Fruit fly (Drosophila melanogaster): ENCODE results near the gene Zmynd8.

The Zmynd8 gene

DNA sequence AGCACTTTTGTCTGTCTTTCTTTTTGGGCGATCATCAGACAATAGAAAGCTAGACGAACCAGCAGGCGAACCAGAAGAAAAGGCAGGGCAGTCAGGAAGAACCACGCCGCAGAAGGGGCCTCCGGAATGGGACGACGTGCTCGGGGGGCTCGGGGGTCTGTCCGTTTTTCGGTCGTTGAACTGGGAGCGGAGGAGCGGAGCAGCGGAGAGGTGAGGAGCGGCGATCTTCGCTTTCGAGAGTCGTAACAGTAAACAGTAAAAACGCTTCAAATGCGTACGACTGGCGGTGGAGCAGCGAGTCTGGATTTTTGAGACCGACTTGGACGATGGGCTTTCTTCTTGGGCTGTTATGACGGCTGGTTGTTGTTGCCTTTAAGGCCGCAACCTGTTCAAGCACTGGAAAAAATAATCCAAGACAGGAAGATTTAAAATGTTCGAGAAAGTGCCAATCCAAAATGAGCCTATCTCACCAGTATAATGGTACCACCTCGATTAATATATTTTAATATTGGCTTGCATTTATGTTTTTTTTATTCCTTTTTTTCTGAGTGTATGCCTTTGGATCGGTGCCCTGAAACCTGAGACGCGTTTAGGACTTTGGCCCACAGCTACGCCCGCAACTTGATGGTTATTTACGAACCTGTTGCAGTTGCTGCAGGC is 17.6 kb downstream of the Zmynd8 start (continued):
- no peak for TF ChIP-seq eyg (GFP tag; optimal IDR thresholded peaks at IDR 0.05)
- peak; percentile 81 for TF ChIP-seq slp2 (GFP tag; optimal IDR thresholded peaks at IDR 0.05)
- TF ChIP-seq CG6254 (GFP tag; optimal IDR thresholded peaks at IDR 0.05), result peak; percentile 92
- TF ChIP-seq cas (GFP tag; IDR thresholded peaks at IDR 0.05), result no peak
- no peak for TF ChIP-seq zen2 (GFP tag; IDR thresholded peaks at IDR 0.05; ENCODE audit: partially characterized antibody)
- TF ChIP-seq Rx (GFP tag; IDR thresholded peaks at IDR 0.05), result peak; percentile 75
- no peak for TF ChIP-seq mirr (GFP tag; optimal IDR thresholded peaks at IDR 0.05)
- TF ChIP-seq Hr78 (GFP tag; optimal IDR thresholded peaks at IDR 0.05), result no peak
- TF ChIP-seq CG15696 (tag; optimal IDR thresholded peaks at IDR 0.05), result peak; percentile 77
- TF ChIP-seq CG7556 (GFP tag; optimal IDR thresholded peaks at IDR 0.05), result peak; percentile 87
- peak; percentile 90 for TF ChIP-seq onecut (GFP tag; IDR thresholded peaks at IDR 0.05)
- peak; percentile 52 for TF ChIP-seq CG14965 (GFP tag; optimal IDR thresholded peaks at IDR 0.05; ENCODE audit: borderline replicate concordance)
- no peak for TF ChIP-seq CG13894 (tag; optimal IDR thresholded peaks at IDR 0.05)
- TF ChIP-seq repo (GFP tag; optimal IDR thresholded peaks at IDR 0.05), result peak; percentile 75
- peak; percentile 68 for TF ChIP-seq CG9817 (tag; optimal IDR thresholded peaks at IDR 0.05)
- peak; percentile 97 for TF ChIP-seq ci (GFP tag; IDR thresholded peaks at IDR 0.05)
- TF ChIP-seq hb (GFP tag; IDR thresholded peaks at IDR 0.05; ENCODE audit: partially characterized antibody), result 0 out of 3 replicates have a peak, but pooled peaks have one; percentile 18
- TF ChIP-seq disco-r (GFP tag; optimal IDR thresholded peaks at IDR 0.05), result peak; percentile 45
- TF ChIP-seq CG4707 (GFP tag; optimal IDR thresholded peaks at IDR 0.05), result peak; percentile 87
- TF ChIP-seq Mes4 (GFP tag; optimal IDR thresholded peaks at IDR 0.05), result peak; percentile 86
- no peak for TF ChIP-seq eve (GFP tag; optimal IDR thresholded peaks at IDR 0.05)
- peak; percentile 61 for TF ChIP-seq dan (GFP tag; IDR thresholded peaks at IDR 0.05)
- peak; percentile 17 for TF ChIP-seq Fer2 (tag; optimal IDR thresholded peaks at IDR 0.05)
- peak; percentile 93 for TF ChIP-seq CG8388 (GFP tag; optimal IDR thresholded peaks at IDR 0.05)
- no peak for TF ChIP-seq lov (optimal IDR thresholded peaks at IDR 0.05)
- peak; percentile 87 for TF ChIP-seq lov (GFP tag; IDR thresholded peaks at IDR 0.05)
- peak; percentile 92 for TF ChIP-seq CG8290 (GFP tag; optimal IDR thresholded peaks at IDR 0.05)
- TF ChIP-seq CG8290 (tag; optimal IDR thresholded peaks at IDR 0.05), result peak; percentile 56 to 85
- TF ChIP-seq CG9215 (GFP tag; IDR thresholded peaks at IDR 0.05), result peak; percentile 55
- TF ChIP-seq phol (tag; optimal IDR thresholded peaks at IDR 0.05), result peak; percentile 94
- peak; percentile 75; the same call in 2 of the 3 replicates for TF ChIP-seq CG34422 (GFP tag; IDR thresholded peaks at IDR 0.05)
- peak; percentile 97 for TF ChIP-seq CG10979 (tag; optimal IDR thresholded peaks at IDR 0.05)
- peak; percentile 89 to 98 for TF ChIP-seq bsh (GFP tag; optimal IDR thresholded peaks at IDR 0.05)
- peak; percentile 94 for TF ChIP-seq NC2β (GFP tag; optimal IDR thresholded peaks at IDR 0.05)
- TF ChIP-seq CG3847 (GFP tag; IDR thresholded peaks at IDR 0.05), result peak; percentile 58
- peak; percentile 86; the same call in 1 of the 2 replicates for TF ChIP-seq chm (GFP tag; IDR thresholded peaks at IDR 0.05)
- TF ChIP-seq CG9609 (GFP tag; optimal IDR thresholded peaks at IDR 0.05), result peak; percentile 78
- peak in 1 of 3 experiments; percentile 97 for TF ChIP-seq lola (GFP tag; optimal IDR thresholded peaks at IDR 0.05)
- peak; percentile 67 for TF ChIP-seq CrebB (tag; optimal IDR thresholded peaks at IDR 0.05)

DNA sequence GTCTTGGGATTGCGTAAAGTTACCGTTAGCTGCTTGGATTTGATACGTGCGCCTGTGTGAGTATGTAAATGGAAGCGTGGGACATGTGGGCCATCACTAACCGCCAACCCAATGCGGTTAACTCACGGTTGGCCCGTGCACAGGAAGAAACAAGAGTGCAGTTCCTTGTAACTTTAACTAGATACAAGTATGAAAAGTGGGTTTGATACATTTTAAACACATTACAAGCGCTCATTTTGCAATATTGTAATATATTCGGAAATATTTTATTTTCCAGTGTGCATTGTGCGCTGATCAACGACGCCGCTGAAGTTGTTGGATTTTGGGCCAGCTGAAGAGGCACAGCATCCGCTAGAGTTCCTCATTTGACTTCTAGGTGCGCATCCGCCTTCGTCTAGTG is 18.5 kb downstream of the Zmynd8 start:
- TF ChIP-seq croc (GFP tag; conservative IDR thresholded peaks at IDR 0.05), result peak; percentile 14; the same call in 1 of the 3 replicates
- no peak for TF ChIP-seq CG4328 (GFP tag; optimal IDR thresholded peaks at IDR 0.05)
- peak; percentile 49 for TF ChIP-seq CG12391 (tag; optimal IDR thresholded peaks at IDR 0.05)
- peak; percentile 12 for TF ChIP-seq ems (GFP tag; optimal IDR thresholded peaks at IDR 0.05)
- peak; percentile 5 for TF ChIP-seq Nf-YB (GFP tag; optimal IDR thresholded peaks at IDR 0.05)
- TF ChIP-seq CG2875 (GFP tag; optimal IDR thresholded peaks at IDR 0.05), result peak; percentile 64
- TF ChIP-seq kay (GFP tag; optimal IDR thresholded peaks at IDR 0.05), result no peak
- peak; percentile 32; the same call in 1 of the 2 replicates for TF ChIP-seq lmd (GFP tag; IDR thresholded peaks at IDR 0.05)
- peak; percentile 16 for TF ChIP-seq Spps (tag; optimal IDR thresholded peaks at IDR 0.05)
- TF ChIP-seq ab (GFP tag; optimal IDR thresholded peaks at IDR 0.05), result no peak
- peak; percentile 50; the same call in 1 of the 2 replicates for TF ChIP-seq HLH3B (GFP tag; IDR thresholded peaks at IDR 0.05)
- TF ChIP-seq CG2712 (tag; optimal IDR thresholded peaks at IDR 0.05), result peak; percentile 50
- peak; percentile 0 for TF ChIP-seq tio (GFP tag; optimal IDR thresholded peaks at IDR 0.05)

All from whole organism, embryonic.